Worm (Caenorhabditis elegans) whole organism, early embryonic: ENCODE measurements around the gene hum-10.

Experiments
- B0310.2 ChIP-seq: sonication (generic microtip); optimal IDR thresholded peaks from 2 replicates; lab custom pipeline; 2016; ENCODE audit warnings: mild to moderate bottlenecking, missing genetic modification characterization, missing compliant biosample characterization
- F13C5.2 ChIP-seq: sonication (generic microtip); optimal IDR thresholded peaks from 2 replicates; lab custom pipeline; 2017; ENCODE audit warnings: mild to moderate bottlenecking, missing genetic modification characterization, inconsistent platforms, missing compliant biosample characterization
- aly-1 ChIP-seq: sonication (generic microtip); optimal IDR thresholded peaks from 2 replicates; lab custom pipeline; 2016; ENCODE audit warnings: missing genetic modification characterization, missing compliant biosample characterization
- ama-1 ChIP-seq: fragments of 150-350 bp; optimal IDR thresholded peaks from 2 replicates; lab custom pipeline; 2014
- ceh-13 ChIP-seq: fragments of 200-800 bp; sonication (Bioruptor generic); optimal IDR thresholded peaks from 2 replicates; lab custom pipeline; 2018; ENCODE audit warnings: mild to moderate bottlenecking, missing genetic modification characterization, missing compliant biosample characterization
- ceh-36 ChIP-seq: sonication (generic microtip); optimal IDR thresholded peaks from 2 replicates; lab custom pipeline; 2016; ENCODE audit warnings: missing genetic modification characterization, inconsistent platforms, missing compliant biosample characterization
- ets-7 ChIP-seq: sonication (generic microtip); optimal IDR thresholded peaks from 2 replicates; lab custom pipeline; 2016; ENCODE audit warnings: missing genotype, missing genetic modification characterization, missing compliant biosample characterization
- flt-1 ChIP-seq: fragments of 200-800 bp; sonication (Bioruptor generic); IDR thresholded peaks from 2 replicates; pipeline ENCODE4 v1.3.6; 2022; ENCODE audit warnings: missing genetic modification characterization, missing compliant biosample characterization
- hmbx-1 ChIP-seq: sonication (generic microtip); optimal IDR thresholded peaks from 2 replicates; lab custom pipeline; 2016; ENCODE audit warnings: mild to moderate bottlenecking, missing genetic modification characterization, missing compliant biosample characterization
- hmg-4 ChIP-seq: fragments of 200-800 bp; sonication (Bioruptor generic); optimal IDR thresholded peaks from 2 replicates; lab custom pipeline; 2018; ENCODE audit warnings: mild to moderate bottlenecking, missing genetic modification characterization, missing compliant biosample characterization
- hnd-1 ChIP-seq: sonication (generic microtip); optimal IDR thresholded peaks from 2 replicates; lab custom pipeline; 2016; ENCODE audit warnings: missing genetic modification characterization, missing compliant biosample characterization
- pes-1 ChIP-seq: fragments of 200-800 bp; sonication (Bioruptor generic); IDR thresholded peaks from 2 replicates; pipeline ENCODE4 v1.3.6; 2022; ENCODE audit warnings: missing genetic modification reagents, missing genetic modification characterization, missing compliant biosample characterization
- scrt-1 ChIP-seq: fragments of 200-800 bp; sonication (Bioruptor generic); IDR thresholded peaks from 2 replicates; pipeline ENCODE4 v1.3.6; 2022; ENCODE audit warnings: missing genetic modification characterization, missing compliant biosample characterization
- sea-1 ChIP-seq: fragments of 200-800 bp; sonication (Bioruptor generic); conservative IDR thresholded peaks from 2 replicates; pipeline ENCODE4 v1.3.6; 2022; ENCODE audit warnings: missing genetic modification characterization, missing compliant biosample characterization
- tbx-11 ChIP-seq: fragments of 200-800 bp; sonication (Bioruptor generic); IDR thresholded peaks from 2 replicates; pipeline ENCODE4 v1.3.6; 2022; ENCODE audit warnings: missing genetic modification characterization, missing compliant biosample characterization
- tbx-37 ChIP-seq: fragments of 200-800 bp; sonication (Bioruptor generic); conservative IDR thresholded peaks from 2 replicates; pipeline ENCODE4 v1.3.6; 2022; ENCODE audit warnings: missing genetic modification reagents, missing genetic modification characterization, missing compliant biosample characterization
- tra-4 ChIP-seq: sonication (generic microtip); optimal IDR thresholded peaks from 2 replicates; lab custom pipeline; 2017; ENCODE audit warnings: missing genetic modification characterization, missing compliant biosample characterization

The hum-10 gene

DNA sequence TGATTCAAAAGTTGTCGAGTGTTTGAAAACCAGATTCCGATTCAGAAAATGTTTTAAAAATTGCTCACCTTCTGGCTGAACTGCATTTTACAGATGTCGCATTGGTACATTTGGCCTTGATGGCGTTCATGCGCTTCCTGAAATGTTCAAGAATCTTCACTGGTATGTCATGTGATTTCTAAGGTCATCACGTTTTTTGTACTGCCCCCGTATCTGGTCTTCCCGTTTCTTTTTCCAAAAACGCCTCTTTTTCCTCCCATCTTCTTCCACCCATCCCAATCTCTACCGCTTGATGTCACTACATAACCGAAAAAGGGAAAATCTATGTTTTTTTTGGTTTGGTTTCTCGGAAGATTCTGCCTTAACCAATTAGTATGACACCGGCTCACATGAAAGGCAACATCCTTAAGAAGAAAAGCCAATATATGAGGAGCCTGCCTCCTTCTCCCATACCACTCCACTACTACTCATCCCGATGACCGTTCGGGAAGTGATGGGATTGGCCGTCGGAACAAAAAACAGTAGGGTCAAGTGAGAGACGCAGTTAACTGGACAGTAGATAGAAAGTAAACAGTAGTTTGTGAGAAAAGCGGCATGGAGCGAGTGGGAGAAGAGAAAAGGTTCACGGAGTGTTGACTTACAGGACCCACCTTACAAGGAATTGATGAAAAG is 27.8 kb upstream of the hum-10 start:
- TF ChIP-seq hnd-1 (tag; lab: Kevin White, UChicago) (no peak), scrt-1 (GFP tag; lab: Robert Waterston, UW) (no peak), flt-1 (GFP tag; lab: Robert Waterston, UW) (no peak), tra-4 (tag; lab: Kevin White, UChicago) (no peak), hmbx-1 (tag; lab: Kevin White, UChicago) (no peak)

DNA sequence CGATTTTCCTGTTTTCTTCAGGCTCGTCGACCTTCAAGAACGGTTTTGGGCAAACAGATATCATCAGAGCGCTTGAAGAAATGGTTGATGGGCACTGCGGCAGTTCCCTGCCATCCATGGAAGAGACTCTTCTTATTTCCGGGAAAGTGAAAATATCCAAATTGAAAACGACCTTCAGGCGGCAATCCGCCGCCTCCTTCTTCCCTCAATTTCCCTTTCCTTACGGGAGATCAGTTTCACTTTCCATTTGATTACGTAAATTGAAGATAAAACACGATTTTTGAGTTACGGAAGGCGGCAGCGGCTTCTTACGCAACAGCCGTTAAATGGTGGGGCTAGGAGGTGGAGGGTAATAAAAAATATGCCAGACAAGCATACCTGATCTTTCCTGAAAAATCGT is 27.1 kb upstream of the hum-10 start:
- TF ChIP-seq hnd-1 (tag; lab: Kevin White, UChicago) (no peak), ama-1 (no peak), hmg-4 (GFP tag; lab: Kevin White, UChicago) (no peak), scrt-1 (GFP tag; lab: Robert Waterston, UW) (no peak), F13C5.2 (tag; lab: Kevin White, UChicago) (no peak), pes-1 (GFP tag; lab: Robert Waterston, UW) (no peak), tbx-37 (no peak), tra-4 (tag; lab: Kevin White, UChicago) (no peak), B0310.2 (tag; lab: Kevin White, UChicago) (no peak), flt-1 (GFP tag; lab: Robert Waterston, UW) (no peak), hmbx-1 (tag; lab: Kevin White, UChicago) (no peak), ets-7 (no peak), aly-1 (tag; lab: Kevin White, UChicago) (no peak)

- TF ChIP-seq ama-1 = no peak
- no peak for TF ChIP-seq pes-1 (GFP tag; lab: Robert Waterston, UW)
- TF ChIP-seq hmbx-1 (tag; lab: Kevin White, UChicago) = no peak
- no peak for TF ChIP-seq aly-1 (tag; lab: Kevin White, UChicago)
- no peak for TF ChIP-seq hnd-1 (tag; lab: Kevin White, UChicago)
- TF ChIP-seq ets-7 = no peak
- TF ChIP-seq flt-1 (GFP tag; lab: Robert Waterston, UW) = no peak
- TF ChIP-seq hmg-4 (GFP tag; lab: Kevin White, UChicago) = no peak
- no peak for TF ChIP-seq ceh-13
- no peak for TF ChIP-seq B0310.2 (tag; lab: Kevin White, UChicago)
Measured at ce11 chrX:4808737-4809136, 26.6 kb upstream of the hum-10 start.

DNA sequence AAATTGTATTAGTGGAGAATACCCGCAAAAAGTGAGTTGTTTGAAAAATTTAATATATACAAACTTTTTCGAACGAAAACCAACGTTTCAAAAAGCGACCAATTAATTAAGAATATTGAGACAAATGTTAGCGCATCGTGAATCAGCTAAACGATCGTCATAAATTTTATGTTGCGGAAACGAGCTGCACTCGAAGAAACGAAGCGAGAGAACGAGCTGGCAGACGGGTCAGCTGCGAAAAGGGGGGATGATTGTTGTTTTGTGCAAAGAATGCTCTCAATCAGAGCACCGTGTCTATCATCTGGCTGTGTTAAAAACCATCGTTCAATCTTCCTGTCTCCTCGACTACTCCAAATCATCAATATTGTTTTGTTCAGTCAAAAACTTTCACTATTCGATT is 21.8 kb upstream of the hum-10 start:
- TF ChIP-seq ama-1 (no peak), tbx-37 (no peak), flt-1 (GFP tag; lab: Robert Waterston, UW) (no peak), F13C5.2 (tag; lab: Kevin White, UChicago) (no peak), hmg-4 (GFP tag; lab: Kevin White, UChicago) (no peak), B0310.2 (tag; lab: Kevin White, UChicago) (no peak), ceh-36 (tag; lab: Kevin White, UChicago) (no peak), tra-4 (tag; lab: Kevin White, UChicago) (no peak), scrt-1 (GFP tag; lab: Robert Waterston, UW) (no peak), ets-7 (no peak), pes-1 (GFP tag; lab: Robert Waterston, UW) (no peak), ceh-13 (no peak), aly-1 (tag; lab: Kevin White, UChicago) (no peak), tbx-11 (no peak), hnd-1 (tag; lab: Kevin White, UChicago) (no peak)

- TF ChIP-seq hmg-4 (GFP tag; lab: Kevin White, UChicago) (peak; percentile 33), flt-1 (GFP tag; lab: Robert Waterston, UW) (no peak)
Measured at ce11 chrX:4802255-4802654, 20.2 kb upstream of the hum-10 start.

- no peak for TF ChIP-seq F13C5.2 (tag; lab: Kevin White, UChicago)
- TF ChIP-seq tbx-37 = no peak
- TF ChIP-seq hnd-1 (tag; lab: Kevin White, UChicago) = no peak
- no peak for TF ChIP-seq hmbx-1 (tag; lab: Kevin White, UChicago)
- no peak for TF ChIP-seq pes-1 (GFP tag; lab: Robert Waterston, UW)
- TF ChIP-seq ets-7 = no peak
- TF ChIP-seq aly-1 (tag; lab: Kevin White, UChicago) = no peak
- TF ChIP-seq tbx-11 = no peak
- TF ChIP-seq flt-1 (GFP tag; lab: Robert Waterston, UW) = no peak
- TF ChIP-seq B0310.2 (tag; lab: Kevin White, UChicago) = no peak
- TF ChIP-seq ceh-36 (tag; lab: Kevin White, UChicago) = no peak
- no peak for TF ChIP-seq tra-4 (tag; lab: Kevin White, UChicago)
- no peak for TF ChIP-seq hmg-4 (GFP tag; lab: Kevin White, UChicago)
- no peak for TF ChIP-seq sea-1 (GFP tag; lab: Robert Waterston, UW)
- no peak for TF ChIP-seq ama-1
- no peak for TF ChIP-seq ceh-13
- TF ChIP-seq scrt-1 (GFP tag; lab: Robert Waterston, UW) = no peak
Measured at ce11 chrX:4800892-4801291, 18.8 kb upstream of the hum-10 start.

DNA sequence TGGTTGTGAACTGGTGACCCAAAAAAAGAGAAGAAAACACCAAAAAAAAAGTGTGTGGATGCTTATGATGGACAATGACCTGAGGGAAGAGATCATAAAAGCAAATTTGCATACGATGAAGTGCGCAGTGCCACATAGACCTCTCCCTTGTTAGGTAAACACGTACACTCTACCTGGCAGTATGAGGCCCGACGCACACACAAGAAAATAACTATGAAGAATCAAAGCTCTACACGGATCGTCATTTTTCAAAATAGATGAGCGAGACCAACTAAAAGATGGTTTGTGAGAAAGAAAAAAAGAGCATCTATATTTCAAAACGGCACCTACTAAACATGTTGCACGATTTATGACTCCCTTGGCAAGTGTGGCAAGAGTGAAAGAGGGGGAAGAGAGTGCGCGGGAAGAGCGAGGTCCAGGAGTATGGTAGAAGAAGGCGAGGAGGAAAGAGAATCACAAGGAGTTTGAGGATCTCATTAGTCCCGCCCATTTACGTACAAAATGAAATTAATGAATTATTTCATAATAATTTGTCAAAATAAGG is 18.1 kb upstream of the hum-10 start, which contains the start of gene mig-13:
Gene mig-13, minus strand, starts transcription at position 51 of the 544 bp plus-strand sequence.
- TF ChIP-seq ets-7 (no peak), scrt-1 (GFP tag; lab: Robert Waterston, UW) (no peak), hmbx-1 (tag; lab: Kevin White, UChicago) (no peak), hmg-4 (GFP tag; lab: Kevin White, UChicago) (no peak), F13C5.2 (tag; lab: Kevin White, UChicago) (no peak), sea-1 (GFP tag; lab: Robert Waterston, UW) (no peak), aly-1 (tag; lab: Kevin White, UChicago) (no peak), ama-1 (no peak), tbx-37 (no peak), tra-4 (tag; lab: Kevin White, UChicago) (no peak), hnd-1 (tag; lab: Kevin White, UChicago) (no peak), pes-1 (GFP tag; lab: Robert Waterston, UW) (no peak), tbx-11 (no peak)
